Fruit fly (Drosophila melanogaster) whole organism, embryonic: ENCODE measurements around the gene COX7B.

ENCODE experiments used
- Adf1 ChIP-seq: fragments of 200-800 bp; sonication (Bioruptor generic); IDR thresholded peaks from 2 replicates; pipeline ENCODE4 v1.3.6; 2022; ENCODE audit warnings: missing biosample characterization, missing genetic modification characterization
- CG12104 ChIP-seq: fragments of 200-800 bp; sonication (Bioruptor generic); optimal IDR thresholded peaks from 3 replicates; lab custom pipeline; 2016; ENCODE audit warnings: missing biosample characterization, missing genetic modification characterization
- CG12299 ChIP-seq: fragments of 200-800 bp; sonication (Bioruptor generic); optimal IDR thresholded peaks from 2 replicates; lab custom pipeline; 2018; ENCODE audit warnings: missing biosample characterization, mild to moderate bottlenecking, missing genetic modification characterization
- CG12769 ChIP-seq: fragments of 200-800 bp; sonication (Bioruptor generic); optimal IDR thresholded peaks from 2 replicates; lab custom pipeline; 2019; ENCODE audit warnings: missing biosample characterization, mild to moderate bottlenecking, missing genetic modification characterization, moderate library complexity
- CG14710 ChIP-seq: fragments of 200-800 bp; sonication (Bioruptor generic); optimal IDR thresholded peaks from 3 replicates; lab custom pipeline; 2019; ENCODE audit warnings: missing biosample characterization, mild to moderate bottlenecking, missing genetic modification characterization, moderate library complexity
- CG17385 ChIP-seq: fragments of 200-800 bp; sonication (Bioruptor generic); optimal IDR thresholded peaks from 3 replicates; lab custom pipeline; 2018; ENCODE audit warnings: missing biosample characterization, mild to moderate bottlenecking, missing genetic modification characterization
- CG18599 ChIP-seq: fragments of 200-800 bp; sonication (Bioruptor generic); optimal IDR thresholded peaks from 3 replicates; lab custom pipeline; 2017; ENCODE audit warnings: missing biosample characterization, missing genetic modification characterization, mild to moderate bottlenecking, moderate library complexity, missing genetic modification reagents
- CG2129 ChIP-seq: fragments of 200-800 bp; sonication (Bioruptor generic); IDR thresholded peaks from 2 replicates; pipeline ENCODE4 v1.3.6; 2022; ENCODE audit warnings: missing biosample characterization, missing genetic modification characterization; ENCODE audit not compliant: partially characterized antibody
- CG30020 ChIP-seq: fragments of 200-800 bp; optimal IDR thresholded peaks from 2 replicates; lab custom pipeline; 2019; ENCODE audit warnings: missing biosample characterization, mild to moderate bottlenecking, missing genetic modification characterization, moderate library complexity
- CG31388 ChIP-seq: fragments of 200-800 bp; sonication (Bioruptor generic); optimal IDR thresholded peaks from 2 replicates; lab custom pipeline; 2016; ENCODE audit warnings: missing biosample characterization, missing genetic modification characterization
- CG3726 ChIP-seq: fragments of 200-800 bp; sonication (Bioruptor generic); IDR thresholded peaks from 3 replicates; pipeline ENCODE4, ENCODE4 v1.3.6; 2022; ENCODE audit warnings: missing biosample characterization, missing genetic modification characterization
- CG3995 ChIP-seq: fragments of 200-800 bp; sonication (Bioruptor generic); optimal IDR thresholded peaks from 3 replicates; lab custom pipeline; 2016; ENCODE audit warnings: missing biosample characterization, missing genetic modification characterization
- CG7271 ChIP-seq: fragments of 200-800 bp; sonication (Bioruptor generic); optimal IDR thresholded peaks from 2 replicates; lab custom pipeline; 2018; ENCODE audit warnings: missing biosample characterization, mild to moderate bottlenecking, missing genetic modification characterization, moderate library complexity
- CG8290 ChIP-seq, 3 experiments: fragments of 200-800 bp; sonication (Bioruptor generic); optimal IDR thresholded peaks; 2 replicates each; lab custom pipeline; 2016 to 2019; ENCODE audit warnings: missing biosample characterization in 3 of 3, missing genetic modification characterization in 3 of 3, mild to moderate bottlenecking in 2 of 3, moderate library complexity in 1 of 3
- D ChIP-seq, 2 experiments: fragments of 200-800 bp in 1 of 2; fragments of >200 bp in 1 of 2; sonication (Bioruptor generic) in 1 of 2; optimal IDR thresholded peaks; 2 replicates in 1 of 2; 3 replicates in 1 of 2; lab custom pipeline; 2017; ENCODE audit warnings: mild to moderate bottlenecking in 1 of 2, missing biosample characterization in 1 of 2, missing genetic modification characterization in 1 of 2, missing genetic modification reagents in 1 of 2
- Dbx ChIP-seq: fragments of 200-800 bp; sonication (Bioruptor generic); IDR thresholded peaks from 3 replicates; pipeline ENCODE4 v1.3.6; 2022; ENCODE audit warnings: missing biosample characterization, missing genetic modification characterization
- Doc3 ChIP-seq: fragments of 200-800 bp; sonication (Bioruptor generic); IDR thresholded peaks from 3 replicates; pipeline ENCODE4 v1.3.6; 2022; ENCODE audit warnings: missing biosample characterization, missing genetic modification characterization; ENCODE audit not compliant: partially characterized antibody
- Drgx ChIP-seq: fragments of 200-800 bp; sonication (Bioruptor generic); IDR thresholded peaks from 2 replicates; pipeline ENCODE4 v1.3.6; 2022; ENCODE audit warnings: missing biosample characterization, missing genetic modification characterization
- H15 ChIP-seq: fragments of 200-800 bp; sonication (Bioruptor generic); IDR thresholded peaks from 3 replicates; pipeline ENCODE4 v1.3.6; 2022; ENCODE audit warnings: missing biosample characterization, missing genetic modification characterization
- Jarid2 ChIP-seq: fragments of 200-800 bp; sonication (Bioruptor generic); optimal IDR thresholded peaks from 3 replicates; lab custom pipeline; 2017; ENCODE audit warnings: mild to moderate bottlenecking, missing biosample characterization, missing genetic modification reagents, missing genetic modification characterization
- Lim3 ChIP-seq: fragments of 200-800 bp; sonication (Bioruptor generic); IDR thresholded peaks from 2 replicates; pipeline ENCODE4 v1.3.6; 2022; ENCODE audit warnings: missing biosample characterization, missing genetic modification characterization
- MBD-R2 ChIP-seq: fragments of 200-800 bp; sonication (Bioruptor generic); IDR thresholded peaks from 2 replicates; pipeline ENCODE4 v1.3.6; 2022; ENCODE audit warnings: missing biosample characterization, missing genetic modification characterization
- Nf-YA ChIP-seq: fragments of 200-800 bp; sonication (Bioruptor generic); IDR thresholded peaks from 2 replicates; pipeline ENCODE4 v1.3.6; 2022; ENCODE audit warnings: missing biosample characterization, missing genetic modification characterization
- Ptx1 ChIP-seq: fragments of 200-800 bp; sonication (Bioruptor generic); IDR thresholded peaks from 2 replicates; pipeline ENCODE4 v1.3.6; 2022; ENCODE audit warnings: missing biosample characterization, missing genetic modification characterization
- Scr ChIP-seq: fragments of 200-800 bp; sonication (Bioruptor generic); IDR thresholded peaks from 2 replicates; pipeline ENCODE4 v1.3.6; 2022; ENCODE audit warnings: missing biosample characterization, missing genetic modification characterization; ENCODE audit not compliant: partially characterized antibody
- Taf1 ChIP-seq: fragments of 200-800 bp; sonication (Bioruptor generic); IDR thresholded peaks from 2 replicates; pipeline ENCODE4 v1.3.6; 2022; ENCODE audit warnings: missing biosample characterization, missing genetic modification characterization
- Vsx1 ChIP-seq: fragments of 200-800 bp; sonication (Bioruptor generic); optimal IDR thresholded peaks from 2 replicates; lab custom pipeline; 2017; ENCODE audit warnings: missing biosample characterization, mild to moderate bottlenecking, missing genetic modification characterization, missing genetic modification reagents
- Xrp1 ChIP-seq: fragments of 200-800 bp; sonication (Bioruptor generic); IDR thresholded peaks from 2 replicates; pipeline ENCODE4 v1.3.6; 2022; ENCODE audit warnings: missing biosample characterization, missing genetic modification characterization
- ato ChIP-seq: fragments of 200-800 bp; sonication (Bioruptor generic); IDR thresholded peaks from 2 replicates; pipeline ENCODE4 v1.3.6; 2022; ENCODE audit warnings: missing biosample characterization, missing genetic modification characterization; ENCODE audit not compliant: partially characterized antibody
- chinmo ChIP-seq: fragments of 200-800 bp; sonication (Bioruptor generic); IDR thresholded peaks from 4 replicates; pipeline ENCODE4 v1.3.6; 2022; ENCODE audit warnings: missing biosample characterization, missing genetic modification characterization; ENCODE audit not compliant: partially characterized antibody
- dan ChIP-seq: fragments of 200-800 bp; sonication (Bioruptor generic); IDR thresholded peaks from 2 replicates; pipeline ENCODE4 v1.3.6; 2022; ENCODE audit warnings: missing biosample characterization, missing genetic modification characterization
- disco-r ChIP-seq: fragments of 200-800 bp; sonication (Bioruptor generic); optimal IDR thresholded peaks from 2 replicates; lab custom pipeline; 2016; ENCODE audit warnings: missing biosample characterization, missing genetic modification characterization
- dm ChIP-seq: fragments of 200-800 bp; sonication (Bioruptor generic); optimal IDR thresholded peaks from 3 replicates; lab custom pipeline; 2016; ENCODE audit warnings: missing biosample characterization, missing genetic modification characterization
- dmrt11E ChIP-seq: fragments of 200-800 bp; sonication (Bioruptor generic); optimal IDR thresholded peaks from 3 replicates; lab custom pipeline; 2018; ENCODE audit warnings: missing biosample characterization, mild to moderate bottlenecking, missing genetic modification characterization, moderate library complexity
- dmrt99B ChIP-seq: fragments of 200-800 bp; sonication (Bioruptor generic); optimal IDR thresholded peaks from 2 replicates; lab custom pipeline; 2018; ENCODE audit warnings: missing biosample characterization, mild to moderate bottlenecking, missing genetic modification characterization, moderate library complexity
- dysf ChIP-seq: fragments of 200-800 bp; sonication (Bioruptor generic); IDR thresholded peaks from 3 replicates; pipeline ENCODE4 v1.3.6; 2022; ENCODE audit warnings: missing biosample characterization, missing genetic modification characterization
- fd96Cb ChIP-seq: fragments of 200-800 bp; sonication (Bioruptor generic); optimal IDR thresholded peaks from 2 replicates; lab custom pipeline; 2018; ENCODE audit warnings: missing biosample characterization, mild to moderate bottlenecking, missing genetic modification characterization, moderate library complexity
- gsb ChIP-seq: fragments of 200-800 bp; sonication (Bioruptor generic); IDR thresholded peaks from 2 replicates; pipeline ENCODE4 v1.3.6; 2022; ENCODE audit warnings: missing biosample characterization, missing genetic modification characterization
- kni ChIP-seq: fragments of 200-800 bp; sonication (Bioruptor generic); optimal IDR thresholded peaks from 3 replicates; lab custom pipeline; 2017; ENCODE audit warnings: mild to moderate bottlenecking, missing biosample characterization, missing genetic modification reagents, missing genetic modification characterization
- nerfin-2 ChIP-seq: fragments of 200-800 bp; sonication (Bioruptor generic); IDR thresholded peaks from 2 replicates; pipeline ENCODE4 v1.3.6; 2022; ENCODE audit warnings: missing biosample characterization, missing genetic modification characterization; ENCODE audit not compliant: partially characterized antibody
- nom ChIP-seq: fragments of 200-800 bp; sonication (Bioruptor generic); optimal IDR thresholded peaks from 2 replicates; lab custom pipeline; 2017; ENCODE audit warnings: missing biosample characterization, missing genetic modification characterization, mild to moderate bottlenecking, moderate library complexity, missing genetic modification reagents
- pnt ChIP-seq: fragments of 200-800 bp; sonication (Bioruptor generic); optimal IDR thresholded peaks from 3 replicates; lab custom pipeline; 2016; ENCODE audit warnings: missing biosample characterization, missing genetic modification characterization
- prd ChIP-seq, 3 experiments: fragments of >200 bp in 2 of 3; fragments of 200-800 bp in 1 of 3; sonication (Bioruptor generic) in 1 of 3; optimal IDR thresholded peaks in 2 of 3; IDR thresholded peaks in 1 of 3; 2 replicates in 2 of 3; 3 replicates in 1 of 3; pipeline versions ENCODE4 v1.3.6 to Lab custom; 2017 to 2022; ENCODE audit warnings: missing biosample characterization in 1 of 3, missing genetic modification characterization in 1 of 3
- ranshi ChIP-seq: fragments of 200-800 bp; sonication (Bioruptor generic); IDR thresholded peaks from 2 replicates; pipeline ENCODE4 v1.3.6; 2022; ENCODE audit warnings: missing biosample characterization, missing genetic modification characterization
- slp2 ChIP-seq: fragments of 200-800 bp; sonication (Bioruptor generic); optimal IDR thresholded peaks from 2 replicates; lab custom pipeline; 2016; ENCODE audit warnings: missing biosample characterization, missing genetic modification characterization
- tup ChIP-seq: fragments of 200-800 bp; sonication (Bioruptor generic); optimal IDR thresholded peaks from 2 replicates; lab custom pipeline; 2016; ENCODE audit warnings: missing biosample characterization, mild to moderate bottlenecking, missing genetic modification characterization, moderate library complexity
- vvl ChIP-seq: fragments of 200-800 bp; sonication (Bioruptor generic); IDR thresholded peaks from 2 replicates; pipeline ENCODE4 v1.3.6; 2022; ENCODE audit warnings: missing biosample characterization, missing genetic modification characterization
- zfh1 ChIP-seq: fragments of 200-800 bp; sonication (Bioruptor generic); IDR thresholded peaks from 3 replicates; pipeline ENCODE4 v1.3.6; 2022; ENCODE audit warnings: missing biosample characterization, missing genetic modification characterization

COX7B gene

DNA sequence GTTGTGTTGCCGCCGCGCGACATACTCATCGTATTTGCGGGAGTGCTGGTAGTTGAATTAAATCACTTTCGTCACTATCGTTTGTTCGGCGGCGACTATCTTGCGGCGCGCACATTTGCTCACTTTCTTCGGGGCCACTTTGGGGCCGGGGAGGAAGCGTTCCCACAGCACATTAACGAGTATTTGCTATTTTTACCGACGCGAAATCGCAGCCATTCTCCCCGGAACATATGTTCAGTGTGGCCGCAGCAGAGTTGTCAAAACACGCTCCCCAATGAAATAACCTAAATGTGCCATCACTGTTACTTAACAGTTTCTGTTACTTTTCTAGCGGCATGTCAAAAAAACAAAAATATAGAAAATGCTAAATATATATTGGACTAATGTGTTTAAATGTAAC is 7.7 kb downstream of the COX7B start, which contains the start of gene frc (continued):
- TF ChIP-seq MBD-R2 (peak; percentile 65), dan (GFP tag; lab: Robert Waterston, UW) (no peak), vvl (GFP tag; lab: Robert Waterston, UW) (peak; percentile 53), nerfin-2 (GFP tag; lab: Robert Waterston, UW) (peak; percentile 41; the same call in 1 of the 2 replicates), Jarid2 (peak; percentile 29), Drgx (0 out of 2 replicates have a peak, but pooled peaks have one; percentile 28), Dbx (GFP tag; lab: Robert Waterston, UW) (peak; percentile 39; the same call in 1 of the 3 replicates), CG12769 (tag; lab: Kevin White, UChicago) (peak; percentile 89), Xrp1 (GFP tag; lab: Robert Waterston, UW) (0 out of 2 replicates have a peak, but pooled peaks have one; percentile 13), ranshi (GFP tag; lab: Robert Waterston, UW) (peak; percentile 7; the same call in 1 of the 2 replicates), CG8290 (GFP tag; optimal IDR thresholded peaks at IDR 0.05; lab: Kevin White, UChicago) (no peak), CG8290 (tag; optimal IDR thresholded peaks at IDR 0.05; lab: Kevin White, UChicago) (peak in 1 of 2 experiments; percentile 51), CG3995 (GFP tag; lab: Kevin White, UChicago) (peak; percentile 80), CG14710 (tag; lab: Kevin White, UChicago) (no peak), dysf (GFP tag; lab: Robert Waterston, UW) (no peak), nom (peak; percentile 38), gsb (GFP tag; lab: Robert Waterston, UW) (no peak)

DNA sequence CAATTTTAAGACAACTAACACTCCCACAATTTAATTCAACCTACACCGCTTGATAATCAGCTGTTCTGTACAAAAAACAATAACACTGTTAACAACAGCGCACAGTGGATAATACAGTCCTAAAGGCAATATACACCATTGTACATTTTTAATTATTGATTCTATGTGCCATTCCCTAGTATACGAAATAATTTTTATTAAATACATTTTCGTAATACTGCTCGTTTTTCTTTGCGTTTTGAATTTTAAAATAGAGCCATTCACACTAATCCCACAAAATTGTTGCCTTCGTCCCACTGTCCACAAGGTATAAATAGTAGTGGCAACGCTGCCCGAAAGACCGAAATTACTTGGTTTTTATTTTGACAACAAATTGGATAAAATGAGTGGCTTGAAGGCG is 8.3 kb downstream of the COX7B start, which contains the start of the genes Coq4 and CG32176:
Gene Coq4, minus strand, starts transcription at position 67 of the 400 bp plus-strand sequence.
Gene CG32176, plus strand, starts transcription at position 314 of the 400 bp plus-strand sequence.
- peak; percentile 92 for TF ChIP-seq Nf-YA (GFP tag; lab: Robert Waterston, UW)
- TF ChIP-seq CG2129 (GFP tag; lab: Robert Waterston, UW), result no peak
- peak; percentile 96 for TF ChIP-seq disco-r (GFP tag; lab: Kevin White, UChicago)
- TF ChIP-seq dm (GFP tag; lab: Kevin White, UChicago), result peak; percentile 96
- TF ChIP-seq D (optimal IDR thresholded peaks at IDR 0.05; lab: Kevin White, UChicago), result no peak
- TF ChIP-seq D (GFP tag; optimal IDR thresholded peaks at IDR 0.05; lab: Kevin White, UChicago), result peak; percentile 96
- TF ChIP-seq chinmo, result no peak
- peak; percentile 98 for TF ChIP-seq slp2 (GFP tag; lab: Kevin White, UChicago)
- peak; percentile 88 for TF ChIP-seq CG7271
- peak; percentile 96 for TF ChIP-seq Taf1 (GFP tag; lab: Robert Waterston, UW)
- peak; percentile 86 for TF ChIP-seq Adf1
- peak; percentile 48 for TF ChIP-seq Scr (GFP tag; lab: Robert Waterston, UW)
- peak; percentile 96 for TF ChIP-seq CG12299 (tag; lab: Kevin White, UChicago)
- peak; percentile 97 for TF ChIP-seq dmrt99B (tag; lab: Kevin White, UChicago)
- peak; percentile 97 for TF ChIP-seq tup (GFP tag; lab: Kevin White, UChicago)
- peak; percentile 98 for TF ChIP-seq CG3726 (GFP tag; lab: Robert Waterston, UW)
- peak; percentile 98 for TF ChIP-seq pnt (GFP tag; lab: Kevin White, UChicago)
- TF ChIP-seq CG17385 (GFP tag; lab: Kevin White, UChicago), result peak; percentile 93
- peak; percentile 48 for TF ChIP-seq ato
- peak; percentile 76 for TF ChIP-seq kni (GFP tag; lab: Kevin White, UChicago)
- TF ChIP-seq Doc3 (GFP tag; lab: Robert Waterston, UW), result no peak
- TF ChIP-seq CG31388 (GFP tag; lab: Kevin White, UChicago), result peak; percentile 96
- peak; percentile 98 for TF ChIP-seq CG18599 (GFP tag; lab: Kevin White, UChicago)
- TF ChIP-seq H15, result peak; percentile 98
- peak; percentile 98 for TF ChIP-seq fd96Cb (tag; lab: Kevin White, UChicago)
- TF ChIP-seq Vsx1, result peak; percentile 89
- peak; percentile 99 for TF ChIP-seq Ptx1
- no peak for TF ChIP-seq prd (optimal IDR thresholded peaks at IDR 0.05; lab: Kevin White, UChicago)
- peak; percentile 99 for TF ChIP-seq prd (GFP tag; IDR thresholded peaks at IDR 0.05; lab: Robert Waterston, UW)
- TF ChIP-seq dmrt11E (tag; lab: Kevin White, UChicago), result peak; percentile 97
- peak; percentile 94 for TF ChIP-seq CG12104
- TF ChIP-seq CG30020 (tag; lab: Kevin White, UChicago), result peak; percentile 86
- peak; percentile 99 for TF ChIP-seq zfh1 (GFP tag; lab: Robert Waterston, UW)
- TF ChIP-seq Lim3 (GFP tag; lab: Robert Waterston, UW), result peak; percentile 86
